Worm (Caenorhabditis elegans) whole organism, young adult: ENCODE results near the gene unc-49.
A peak's percentile ranks its signal among the peaks of the same experiment; 100 is the strongest.

Experiments used
- B0019.2 ChIP-seq: fragments of 200-800 bp; sonication (Bioruptor generic); conservative IDR thresholded peaks from 2 replicates; pipeline ENCODE4 v1.3.6; 2022; ENCODE audit warnings: missing genetic modification reagents, missing genetic modification characterization, missing compliant biosample characterization
- B0336.3 ChIP-seq: fragments of 200-800 bp; sonication (Bioruptor generic); IDR thresholded peaks from 2 replicates; pipeline ENCODE4 v1.3.6; 2022; ENCODE audit warnings: missing genetic modification characterization, missing compliant biosample characterization
- F55B11.4 ChIP-seq: sonication (generic microtip); optimal IDR thresholded peaks from 2 replicates; lab custom pipeline; 2016; ENCODE audit warnings: missing compliant biosample characterization, missing genetic modification characterization, borderline replicate concordance; ENCODE audit not compliant: insufficient read depth
- F57A8.1 ChIP-seq: fragments of 200-800 bp; sonication (Bioruptor generic); optimal IDR thresholded peaks from 2 replicates; lab custom pipeline; 2018; ENCODE audit warnings: mild to moderate bottlenecking, missing genetic modification characterization, moderate library complexity, missing compliant biosample characterization
- T07F8.4 ChIP-seq: sonication (generic microtip); optimal IDR thresholded peaks from 2 replicates; lab custom pipeline; 2016; ENCODE audit warnings: mild to moderate bottlenecking, missing genetic modification characterization, moderate library complexity, missing compliant biosample characterization
- Y95B8A.8 ChIP-seq: fragments of 200-800 bp; sonication (Bioruptor generic); IDR thresholded peaks from 2 replicates; pipeline ENCODE4 v1.3.6; 2022; ENCODE audit warnings: missing genetic modification reagents, missing genetic modification characterization, missing compliant biosample characterization
- ama-1 ChIP-seq, 3 experiments: fragments of 150-350 bp in 1 of 3; sonication (generic microtip) in 2 of 3; optimal IDR thresholded peaks; 2 replicates each; lab custom pipeline; 2014 to 2018; ENCODE audit warnings: missing biosample characterization in 2 of 3, missing genetic modification characterization in 2 of 3, missing genetic modification reagents in 2 of 3
- atf-7 ChIP-seq: sonication (generic microtip); optimal IDR thresholded peaks from 2 replicates; lab custom pipeline; 2017; ENCODE audit warnings: mild to moderate bottlenecking, missing genetic modification characterization, missing compliant biosample characterization
- cebp-1 ChIP-seq, 2 experiments: fragments of 200-800 bp in 1 of 2; sonication (Bioruptor generic) in 1 of 2; sonication (generic microtip) in 1 of 2; IDR thresholded peaks in 1 of 2; optimal IDR thresholded peaks in 1 of 2; 2 replicates each; pipeline versions ENCODE4 v1.3.6 to Lab custom; 2017 to 2022; ENCODE audit warnings: missing compliant biosample characterization in 2 of 2, missing genetic modification characterization in 2 of 2, mild to moderate bottlenecking in 1 of 2, missing genetic modification reagents in 1 of 2, moderate library complexity in 1 of 2
- dox-1 ChIP-seq: fragments of 200-800 bp; sonication (Bioruptor generic); IDR thresholded peaks from 2 replicates; pipeline ENCODE4 v1.3.6; 2022; ENCODE audit warnings: missing genetic modification reagents, missing genetic modification characterization, missing compliant biosample characterization
- dpff-1 ChIP-seq: sonication (generic microtip); optimal IDR thresholded peaks from 2 replicates; lab custom pipeline; 2017; ENCODE audit warnings: mild to moderate bottlenecking, missing genetic modification characterization, missing compliant biosample characterization
- egrh-3 ChIP-seq: fragments of 200-800 bp; sonication (Bioruptor generic); IDR thresholded peaks from 2 replicates; pipeline ENCODE4 v1.3.6; 2022; ENCODE audit warnings: missing genetic modification reagents, missing genetic modification characterization, missing compliant biosample characterization
- ekl-4 ChIP-seq: fragments of 200-800 bp; sonication (Bioruptor generic); IDR thresholded peaks from 2 replicates; pipeline ENCODE4 v1.3.6; 2022; ENCODE audit warnings: missing genetic modification reagents, missing genetic modification characterization, missing compliant biosample characterization
- fkh-3 ChIP-seq: sonication (generic microtip); optimal IDR thresholded peaks from 2 replicates; lab custom pipeline; 2016; ENCODE audit warnings: mild to moderate bottlenecking, missing genetic modification characterization, missing compliant biosample characterization
- hrde-1 ChIP-seq: sonication (generic microtip); optimal IDR thresholded peaks from 2 replicates; lab custom pipeline; 2016; ENCODE audit warnings: missing genetic modification characterization, mild to moderate bottlenecking, missing compliant biosample characterization, moderate library complexity, missing genotype, missing genetic modification reagents, borderline replicate concordance
- lag-1 ChIP-seq: fragments of 200-800 bp; sonication (Bioruptor generic); IDR thresholded peaks from 2 replicates; pipeline ENCODE4 v1.3.6; 2022; ENCODE audit warnings: missing genetic modification reagents, missing genetic modification characterization, missing compliant biosample characterization
- let-526 ChIP-seq: fragments of 200-800 bp; sonication (Bioruptor generic); IDR thresholded peaks from 2 replicates; pipeline ENCODE4 v1.3.6; 2022; ENCODE audit warnings: missing genetic modification reagents, missing genetic modification characterization, missing compliant biosample characterization
- lsl-1 ChIP-seq: fragments of 200-800 bp; sonication (Bioruptor generic); optimal IDR thresholded peaks from 2 replicates; lab custom pipeline; 2018; ENCODE audit warnings: mild to moderate bottlenecking, missing genetic modification characterization, moderate library complexity, missing compliant biosample characterization
- lsy-27 ChIP-seq: sonication (generic microtip); optimal IDR thresholded peaks from 2 replicates; lab custom pipeline; 2017; ENCODE audit warnings: missing genetic modification characterization, mild to moderate bottlenecking, missing compliant biosample characterization, antibody characterized with exemption, missing genotype, borderline replicate concordance; ENCODE audit not compliant: insufficient read depth
- mcd-1 ChIP-seq: fragments of 200-800 bp; sonication (Bioruptor generic); IDR thresholded peaks from 2 replicates; pipeline ENCODE4 v1.3.6; 2022; ENCODE audit warnings: missing genetic modification reagents, missing genetic modification characterization, missing compliant biosample characterization
- mxl-1 ChIP-seq: sonication (generic microtip); optimal IDR thresholded peaks from 2 replicates; lab custom pipeline; 2016; ENCODE audit warnings: missing genetic modification characterization, missing compliant biosample characterization
- nfya-1 ChIP-seq: sonication (generic microtip); optimal IDR thresholded peaks from 2 replicates; lab custom pipeline; 2017; ENCODE audit warnings: antibody characterized with exemption, missing compliant biosample characterization, missing genetic modification characterization, borderline replicate concordance; ENCODE audit not compliant: insufficient read depth
- nfya-2 ChIP-seq: fragments of 200-800 bp; sonication (Bioruptor generic); IDR thresholded peaks from 2 replicates; pipeline ENCODE4 v1.3.6; 2022; ENCODE audit warnings: missing genetic modification reagents, missing genetic modification characterization, missing compliant biosample characterization
- nhr-27 ChIP-seq: fragments of 200-800 bp; sonication (Bioruptor generic); optimal IDR thresholded peaks from 2 replicates; lab custom pipeline; 2018; ENCODE audit warnings: mild to moderate bottlenecking, missing genetic modification characterization, moderate library complexity, missing compliant biosample characterization
- nhr-90 ChIP-seq: sonication (generic microtip); optimal IDR thresholded peaks from 2 replicates; lab custom pipeline; 2016; ENCODE audit warnings: missing genotype, mild to moderate bottlenecking, missing genetic modification characterization, missing compliant biosample characterization
- pha-4 ChIP-seq: fragments of 150-350 bp; sonication (generic microtip); optimal IDR thresholded peaks from 2 replicates; lab custom pipeline; 2014; ENCODE audit warnings: missing biosample characterization, missing genetic modification reagents, missing genetic modification characterization
- rpc-1 ChIP-seq, 2 experiments: fragments of 150-350 bp in 1 of 2; sonication (generic microtip) in 1 of 2; optimal IDR thresholded peaks; 2 replicates each; lab custom pipeline; 2014 to 2018; ENCODE audit warnings: missing biosample characterization in 1 of 2, missing genetic modification characterization in 1 of 2, missing genetic modification reagents in 1 of 2, missing genotype in 1 of 2
- snpc-1.3 ChIP-seq: sonication (generic microtip); optimal IDR thresholded peaks from 2 replicates; lab custom pipeline; 2017; ENCODE audit warnings: missing genetic modification characterization, mild to moderate bottlenecking, missing compliant biosample characterization, antibody characterized with exemption, moderate library complexity, missing genotype, missing genetic modification reagents; ENCODE audit not compliant: insufficient read depth
- tlf-1 ChIP-seq: fragments of 200-800 bp; sonication (Bioruptor generic); optimal IDR thresholded peaks from 2 replicates; lab custom pipeline; 2018; ENCODE audit warnings: mild to moderate bottlenecking, missing genetic modification characterization, missing compliant biosample characterization
- unc-130 ChIP-seq: sonication (generic microtip); optimal IDR thresholded peaks from 2 replicates; lab custom pipeline; 2016; ENCODE audit warnings: missing genetic modification reagents, missing genetic modification characterization, missing compliant biosample characterization
- xnd-1 ChIP-seq: sonication (generic microtip); optimal IDR thresholded peaks from 2 replicates; lab custom pipeline; 2016; ENCODE audit warnings: missing genotype, missing genetic modification reagents, missing genetic modification characterization, missing compliant biosample characterization
- ztf-26 ChIP-seq: sonication (generic microtip); optimal IDR thresholded peaks from 2 replicates; lab custom pipeline; 2017; ENCODE audit warnings: missing genetic modification characterization, missing compliant biosample characterization

Gene unc-49

ce11 chrIII:10520523-10520922 is at the start of gene unc-49:
TSS of gene unc-49 (plus strand) at chrIII:10520762.
- TF ChIP-seq egrh-3: 0 out of 2 replicates have a peak, but pooled peaks have one; percentile 6
- no peak for TF ChIP-seq hrde-1 (tag; lab: Kevin White, UChicago)
- no peak for TF ChIP-seq Y95B8A.8
- TF ChIP-seq, all 124 proteins: peak for 1

- 0 out of 2 replicates have a peak, but pooled peaks have one; percentile 24 for TF ChIP-seq mcd-1 (GFP tag; lab: Robert Waterston, UW)
- no peak for TF ChIP-seq F57A8.1 (GFP tag; lab: Kevin White, UChicago)
- no peak for TF ChIP-seq lsl-1
- TF ChIP-seq cebp-1 (GFP tag; IDR thresholded peaks at IDR 0.05; lab: Robert Waterston, UW): peak; percentile 68; the same call in 1 of the 2 replicates
- peak; percentile 88 for TF ChIP-seq cebp-1 (tag; optimal IDR thresholded peaks at IDR 0.05; lab: Kevin White, UChicago)
Observed at ce11 chrIII:10470927-10471326, 49.6 kb upstream of the unc-49 start, which contains the start of gene cul-1. TSS of gene cul-1 (plus strand) at chrIII:10471237.

ce11 chrIII:10474945-10475344 is 45.6 kb upstream of the unc-49 start, which contains the start of gene D2045.9:
TSS of gene D2045.9 (plus strand) at chrIII:10475245.
- TF ChIP-seq mxl-1: no peak
- no peak for TF ChIP-seq xnd-1 (tag; lab: Kevin White, UChicago)
- no peak for TF ChIP-seq ztf-26 (tag; lab: Kevin White, UChicago)
- TF ChIP-seq ekl-4 (GFP tag; lab: Robert Waterston, UW): no peak
- TF ChIP-seq hrde-1 (tag; lab: Kevin White, UChicago): no peak
- no peak for TF ChIP-seq lag-1 (GFP tag; lab: Robert Waterston, UW)
- no peak for TF ChIP-seq atf-7 (tag; lab: Kevin White, UChicago)
- no peak for TF ChIP-seq B0336.3
- no peak for TF ChIP-seq nhr-27 (tag; lab: Kevin White, UChicago)
- TF ChIP-seq tlf-1: no peak

ce11 chrIII:10479180-10479579 is 41.4 kb upstream of the unc-49 start, which contains the start of gene D2045.7:
TSS of gene D2045.7 (plus strand) at chrIII:10479480.
- no peak for TF ChIP-seq F55B11.4 (tag; lab: Kevin White, UChicago)
- TF ChIP-seq T07F8.4 (tag; lab: Kevin White, UChicago): no peak
- TF ChIP-seq nfya-1 (tag; lab: Kevin White, UChicago): no peak
- no peak for TF ChIP-seq ama-1 (optimal IDR thresholded peaks at IDR 0.05; lab: Kevin White, UChicago)
- TF ChIP-seq ama-1 (GFP tag; optimal IDR thresholded peaks at IDR 0.05; lab: Kevin White, UChicago): no peak
- no peak for TF ChIP-seq pha-4 (tag; lab: Kevin White, UChicago)
- no peak for TF ChIP-seq snpc-1.3 (tag; lab: Kevin White, UChicago)
- no peak for TF ChIP-seq dox-1
- TF ChIP-seq nfya-2 (GFP tag; lab: Robert Waterston, UW): no peak
- TF ChIP-seq lsy-27 (tag; lab: Kevin White, UChicago): no peak
- TF ChIP-seq dpff-1 (tag; lab: Kevin White, UChicago): no peak
- no peak for TF ChIP-seq let-526
- no peak for TF ChIP-seq fkh-3 (tag; lab: Kevin White, UChicago)
- no peak for TF ChIP-seq mxl-1
- TF ChIP-seq nhr-90: no peak
- TF ChIP-seq lag-1 (GFP tag; lab: Robert Waterston, UW): no peak
- no peak for TF ChIP-seq rpc-1 (optimal IDR thresholded peaks at IDR 0.05; lab: Kevin White, UChicago)
- TF ChIP-seq rpc-1 (tag; optimal IDR thresholded peaks at IDR 0.05; lab: Kevin White, UChicago): no peak
- TF ChIP-seq B0019.2 (GFP tag; lab: Robert Waterston, UW): no peak
- no peak for TF ChIP-seq unc-130 (GFP tag; lab: Kevin White, UChicago)
